Fruit fly (Drosophila melanogaster): ENCODE results near the gene mub.

mub gene

DNA sequence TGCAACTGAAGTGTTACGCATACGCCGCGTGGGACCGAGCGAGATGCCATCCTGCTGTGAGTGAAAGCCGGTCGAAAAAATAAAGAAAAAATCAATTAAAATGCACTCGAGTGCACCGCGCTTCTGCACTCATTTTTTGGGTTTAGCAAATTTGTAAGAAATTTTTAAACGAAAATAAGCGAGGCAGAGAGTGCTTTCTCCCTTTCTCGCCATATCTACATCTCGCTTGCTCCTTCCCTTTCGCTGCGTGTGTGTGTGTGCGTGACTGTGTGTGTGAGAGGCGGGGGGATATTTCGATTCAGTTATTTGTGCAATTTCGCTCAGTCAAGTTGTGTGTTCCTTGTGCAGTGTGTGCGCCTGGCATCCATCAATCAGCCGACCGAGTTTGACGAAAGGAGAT, at the start of gene mub:
Gene mub (plus strand): TSS at position 301 of the 400 bp plus-strand sequence.
- TF ChIP-seq ttk (optimal IDR thresholded peaks at IDR 0.05) (no peak), h (optimal IDR thresholded peaks at IDR 0.05) (no peak), Sin3A (optimal IDR thresholded peaks at IDR 0.05) (no peak), psq (optimal IDR thresholded peaks at IDR 0.05) (no peak), Myc (optimal IDR thresholded peaks at IDR 0.05) (no peak), insv (optimal IDR thresholded peaks at IDR 0.05) (no peak)

DNA sequence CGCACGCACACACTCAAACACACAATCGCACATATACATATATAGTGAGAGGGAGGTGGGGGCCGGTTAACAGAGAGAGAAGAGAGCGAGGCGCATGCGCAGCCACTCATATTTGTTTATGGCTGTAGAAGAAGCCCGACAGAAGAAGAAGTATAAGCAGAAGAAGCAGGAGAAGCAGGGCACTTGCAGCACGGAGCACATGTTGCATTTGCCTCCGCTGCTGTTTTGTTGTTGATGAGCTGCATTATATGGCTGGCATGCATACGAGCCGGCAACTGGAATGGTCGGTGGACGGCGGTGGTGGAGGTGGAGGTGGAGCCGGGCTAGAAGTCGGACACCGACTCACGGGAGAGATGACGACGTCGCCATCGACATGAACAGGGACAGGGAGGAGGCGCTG, 44.2 kb upstream of the mub start:
- TF ChIP-seq ttk (optimal IDR thresholded peaks at IDR 0.05), result no peak
- TF ChIP-seq Sin3A (optimal IDR thresholded peaks at IDR 0.05), result no peak
- TF ChIP-seq psq (optimal IDR thresholded peaks at IDR 0.05), result no peak

DNA sequence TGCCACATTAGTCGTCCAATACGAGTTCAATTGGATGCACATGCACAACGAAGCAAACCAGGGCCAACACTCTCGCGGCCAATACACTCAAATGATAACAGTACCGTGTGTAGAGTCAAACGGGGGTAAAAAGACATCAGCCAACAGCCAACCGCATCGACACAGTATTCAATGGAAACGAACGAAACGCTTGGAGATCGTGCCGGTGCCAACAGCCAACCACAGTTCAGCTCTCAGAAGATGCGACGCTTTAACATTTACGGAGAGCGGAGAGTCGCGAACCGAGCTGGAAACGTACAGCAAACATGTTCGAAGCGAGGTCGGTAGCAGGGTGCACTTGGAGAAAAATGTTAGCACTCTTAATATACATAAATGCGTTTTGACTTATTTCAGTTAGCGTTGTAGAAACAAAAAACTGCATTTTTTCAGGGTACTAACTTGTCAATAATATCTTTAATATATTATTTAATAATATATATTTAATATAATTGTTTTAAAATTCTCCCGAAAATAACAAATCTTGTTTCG, 36.5 kb upstream of the mub start:
- TF ChIP-seq Sin3A (optimal IDR thresholded peaks at IDR 0.05) (no peak), h (optimal IDR thresholded peaks at IDR 0.05) (no peak), Myc (optimal IDR thresholded peaks at IDR 0.05) (no peak)

DNA sequence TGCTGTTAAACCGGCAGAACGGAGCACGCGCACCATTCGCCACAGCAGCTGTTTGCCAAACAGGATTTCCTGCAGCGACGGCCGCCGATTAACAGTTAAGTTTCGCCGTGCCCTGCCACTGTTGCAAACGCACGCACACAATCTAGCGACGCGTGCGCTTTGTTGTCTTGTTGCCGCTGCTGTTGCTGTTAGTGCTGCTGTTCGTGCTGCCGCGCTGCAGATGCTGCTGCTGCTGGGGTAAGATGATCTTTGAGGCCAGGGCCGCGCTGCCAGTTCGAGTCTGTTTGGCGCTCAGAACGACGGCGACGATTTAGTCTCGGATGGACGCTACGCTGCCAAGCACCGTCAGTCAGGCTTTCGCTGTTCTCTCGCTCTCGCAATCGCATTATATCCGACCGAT, 36.0 kb upstream of the mub start, which contains the start of gene eg:
Gene eg (plus strand): TSS at position 136 of the 400 bp plus-strand sequence.
- no peak for TF ChIP-seq Myc (optimal IDR thresholded peaks at IDR 0.05)
- TF ChIP-seq Sin3A (optimal IDR thresholded peaks at IDR 0.05), result no peak
- TF ChIP-seq psq (optimal IDR thresholded peaks at IDR 0.05), result no peak
- no peak for TF ChIP-seq ttk (optimal IDR thresholded peaks at IDR 0.05)
- TF ChIP-seq h (optimal IDR thresholded peaks at IDR 0.05), result no peak
- no peak for TF ChIP-seq insv (optimal IDR thresholded peaks at IDR 0.05)

DNA sequence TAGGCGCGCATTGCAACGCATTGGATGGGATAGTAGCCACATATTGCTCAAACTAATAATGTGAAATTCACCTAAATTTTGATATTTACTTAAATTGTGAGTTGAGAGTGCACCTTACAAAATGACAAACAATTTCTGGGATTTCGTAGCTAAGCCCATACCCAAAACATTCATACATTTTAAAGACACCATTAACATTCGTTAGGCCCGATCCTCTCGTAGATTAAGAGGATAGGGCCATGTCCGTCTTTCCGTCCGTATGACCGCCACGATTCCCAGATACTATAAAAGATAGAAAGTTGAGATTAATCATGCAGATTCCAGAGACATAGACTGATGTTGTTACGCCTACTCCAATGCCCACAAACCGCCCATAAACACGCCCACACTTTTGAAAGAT, 31.0 kb upstream of the mub start, which contains the start of gene CG43895:
Gene CG43895 (minus strand): TSS at position 101 of the 400 bp plus-strand sequence.
- no peak for TF ChIP-seq insv (optimal IDR thresholded peaks at IDR 0.05)
- no peak for TF ChIP-seq Myc (optimal IDR thresholded peaks at IDR 0.05)
- TF ChIP-seq psq (optimal IDR thresholded peaks at IDR 0.05), result no peak
- no peak for TF ChIP-seq h (optimal IDR thresholded peaks at IDR 0.05)
- no peak for TF ChIP-seq ttk (optimal IDR thresholded peaks at IDR 0.05)
- no peak for TF ChIP-seq Sin3A (optimal IDR thresholded peaks at IDR 0.05)

DNA sequence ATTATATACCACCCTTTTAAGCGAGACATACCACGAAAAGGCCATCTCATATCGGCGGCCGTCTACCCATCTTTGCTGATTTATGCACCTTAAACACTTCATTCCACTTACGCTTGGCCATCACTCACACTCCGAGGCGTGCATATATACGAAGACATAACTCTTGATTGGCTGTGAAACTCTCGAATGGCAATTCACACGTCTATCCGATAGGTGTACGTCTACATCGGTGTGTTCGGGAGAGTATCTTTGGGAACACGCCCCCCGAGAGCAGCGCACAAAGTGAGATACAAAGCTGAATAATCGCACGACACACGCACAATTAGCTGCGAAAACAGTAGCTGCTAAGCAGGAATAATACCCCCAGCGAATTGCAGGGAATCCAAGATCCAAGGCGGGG, 25.9 kb upstream of the mub start:
- no peak for TF ChIP-seq insv (optimal IDR thresholded peaks at IDR 0.05)
- TF ChIP-seq Myc (optimal IDR thresholded peaks at IDR 0.05), result no peak
- no peak for TF ChIP-seq Sin3A (optimal IDR thresholded peaks at IDR 0.05)
- TF ChIP-seq psq (optimal IDR thresholded peaks at IDR 0.05), result no peak
- TF ChIP-seq h (optimal IDR thresholded peaks at IDR 0.05), result no peak
- TF ChIP-seq ttk (optimal IDR thresholded peaks at IDR 0.05), result no peak

DNA sequence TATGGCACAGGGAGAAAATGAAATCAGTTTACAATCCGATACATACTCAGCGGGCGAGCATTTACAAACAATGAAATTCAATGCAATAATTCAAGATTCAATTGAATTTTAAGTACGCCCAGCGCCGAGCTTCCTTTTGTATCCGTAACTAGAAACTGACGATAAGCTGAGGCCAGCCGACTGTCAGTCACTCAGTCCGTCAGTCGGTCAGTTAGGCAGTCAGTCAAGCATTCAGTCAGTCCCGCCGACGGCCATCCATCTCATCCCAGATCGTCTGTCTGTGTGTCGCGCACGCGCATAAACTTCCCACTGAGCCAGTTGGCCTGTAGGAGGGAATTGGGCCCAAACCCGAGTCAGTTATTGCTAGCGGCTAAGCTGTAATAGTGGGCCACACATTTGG, 25.1 kb upstream of the mub start:
- no peak for TF ChIP-seq Sin3A (optimal IDR thresholded peaks at IDR 0.05)
- no peak for TF ChIP-seq insv (optimal IDR thresholded peaks at IDR 0.05)
- TF ChIP-seq Myc (optimal IDR thresholded peaks at IDR 0.05), result no peak

DNA sequence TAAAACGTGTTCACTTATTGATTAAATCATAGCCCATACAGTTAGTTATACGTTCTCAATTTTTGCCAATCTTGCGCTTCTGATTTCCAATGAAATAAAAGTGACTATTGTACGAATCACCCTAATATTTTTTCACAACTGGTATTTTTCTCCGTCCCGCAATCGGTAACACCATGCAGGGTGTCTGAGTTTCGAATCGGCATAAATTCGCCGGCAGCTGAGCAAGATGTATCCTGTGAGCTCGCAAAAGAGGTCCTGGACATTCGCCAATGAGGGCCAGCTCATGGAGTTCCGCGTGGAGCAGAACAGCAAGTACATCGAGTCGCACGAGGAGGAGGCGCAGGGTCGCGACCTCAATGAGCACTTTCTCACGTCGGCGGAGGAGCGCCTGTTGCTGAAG, 22.8 kb upstream of the mub start, which contains the start of gene CycH:
Gene CycH (plus strand): TSS at position 218 of the 400 bp plus-strand sequence.
- TF ChIP-seq insv (optimal IDR thresholded peaks at IDR 0.05) (no peak), Sin3A (optimal IDR thresholded peaks at IDR 0.05) (no peak), h (optimal IDR thresholded peaks at IDR 0.05) (no peak), ttk (optimal IDR thresholded peaks at IDR 0.05) (no peak), Myc (optimal IDR thresholded peaks at IDR 0.05) (no peak), psq (optimal IDR thresholded peaks at IDR 0.05) (no peak)

DNA sequence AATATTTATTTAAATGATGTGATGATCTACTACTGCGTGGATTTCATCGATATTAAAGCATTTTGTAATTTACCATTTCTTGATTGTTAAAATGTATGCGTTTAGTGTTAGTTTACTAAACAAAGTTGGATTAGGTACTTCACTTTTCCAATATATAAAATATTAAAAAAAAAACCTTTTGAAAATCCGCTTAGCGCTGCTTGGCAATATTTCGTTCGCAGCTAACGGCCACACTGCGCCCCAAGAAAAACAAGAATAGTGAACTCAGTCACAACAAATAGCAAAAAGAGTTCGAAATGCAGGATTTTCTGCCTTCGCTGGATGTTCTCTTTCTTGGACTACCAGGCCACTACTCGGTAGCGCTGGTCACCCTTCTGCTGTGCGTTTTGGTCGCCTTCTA, 21.4 kb upstream of the mub start, which contains the start of gene CG7407:
Gene CG7407 (plus strand): TSS at position 226 of the 400 bp plus-strand sequence.
- no peak for TF ChIP-seq Myc (optimal IDR thresholded peaks at IDR 0.05)
- TF ChIP-seq insv (optimal IDR thresholded peaks at IDR 0.05), result no peak
- TF ChIP-seq Sin3A (optimal IDR thresholded peaks at IDR 0.05), result no peak
- TF ChIP-seq psq (optimal IDR thresholded peaks at IDR 0.05), result no peak
- no peak for TF ChIP-seq ttk (optimal IDR thresholded peaks at IDR 0.05)
- no peak for TF ChIP-seq h (optimal IDR thresholded peaks at IDR 0.05)

DNA sequence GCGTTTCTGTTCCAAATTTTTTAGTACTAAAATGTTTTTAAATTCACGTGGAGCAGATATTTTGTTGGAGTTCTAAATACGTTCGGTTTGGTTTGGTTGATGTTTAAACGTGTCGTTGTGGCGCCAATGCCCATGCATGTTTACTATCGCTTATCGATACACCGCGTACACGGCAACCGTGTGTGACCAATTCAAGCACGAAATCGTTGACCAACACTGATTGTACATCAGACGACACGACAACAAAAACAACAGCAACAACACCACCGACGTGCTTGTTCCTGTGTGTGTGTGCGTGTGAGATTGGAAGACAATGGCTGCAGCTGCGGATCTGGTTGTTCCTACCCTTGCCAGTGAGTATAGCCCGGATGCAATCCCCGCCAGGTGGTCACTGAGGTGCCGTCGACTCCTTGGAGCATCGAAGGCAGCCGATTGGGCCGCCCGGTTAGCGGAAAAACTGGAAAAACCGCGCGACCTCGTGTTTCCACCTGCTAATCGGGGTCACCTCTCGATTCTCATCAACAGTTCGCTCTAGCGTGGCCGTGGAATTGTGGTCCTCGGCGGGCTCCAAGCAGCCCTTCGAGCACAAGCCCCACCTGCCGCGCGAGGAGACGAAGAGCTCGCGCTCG, 19.7 kb upstream of the mub start, which contains the start of gene eIF2A:
Gene eIF2A (plus strand): TSS at position 16 of the 629 bp plus-strand sequence.
- TF ChIP-seq Sin3A (optimal IDR thresholded peaks at IDR 0.05) (no peak), psq (optimal IDR thresholded peaks at IDR 0.05) (no peak)

DNA sequence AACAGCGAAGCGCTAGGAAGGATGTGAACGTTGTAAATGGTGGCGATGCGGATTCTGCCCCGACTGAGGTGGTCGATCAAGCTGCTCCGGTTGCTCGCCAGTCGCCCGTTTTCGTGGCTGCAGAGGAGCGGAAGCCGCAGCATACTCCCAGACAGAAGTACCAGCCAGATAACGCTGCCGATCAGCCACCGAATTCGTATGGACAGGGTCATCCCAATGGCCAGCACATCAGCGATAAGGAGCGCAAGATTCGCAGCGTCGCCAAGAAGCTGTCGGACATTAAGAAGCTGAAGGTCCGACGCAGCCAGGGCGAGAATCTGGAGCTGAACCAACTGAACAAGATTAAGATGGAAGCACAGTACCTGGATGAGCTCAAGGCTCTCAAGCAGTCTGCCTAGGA, 17.5 kb upstream of the mub start:
- no peak for TF ChIP-seq ttk (optimal IDR thresholded peaks at IDR 0.05)
- TF ChIP-seq insv (optimal IDR thresholded peaks at IDR 0.05), result no peak
- TF ChIP-seq psq (optimal IDR thresholded peaks at IDR 0.05), result no peak
- no peak for TF ChIP-seq Sin3A (optimal IDR thresholded peaks at IDR 0.05)
- TF ChIP-seq h (optimal IDR thresholded peaks at IDR 0.05), result no peak
- no peak for TF ChIP-seq Myc (optimal IDR thresholded peaks at IDR 0.05)

DNA sequence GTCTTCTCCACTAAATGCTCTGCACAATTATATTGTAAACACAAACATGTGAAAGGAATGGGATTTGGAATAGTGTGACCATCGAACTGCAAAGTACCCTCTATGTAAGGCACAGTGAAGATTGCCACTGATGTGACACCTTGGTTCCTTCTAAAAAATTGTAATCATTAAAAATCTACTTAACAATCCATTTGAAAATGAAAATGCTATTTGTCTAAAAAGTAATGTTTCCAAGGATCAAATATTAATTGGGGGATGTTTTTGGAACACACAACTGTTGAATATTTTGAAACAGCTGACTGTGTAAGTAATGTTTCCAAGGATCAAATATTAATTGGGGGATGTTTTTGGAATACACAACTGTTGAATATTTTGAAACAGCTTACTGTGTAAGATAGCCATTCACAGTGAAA, 16.4 kb upstream of the mub start, which contains the start of gene CG32448:
Gene CG32448 (minus strand): TSS at position 304 of the 413 bp plus-strand sequence.
- TF ChIP-seq ttk (optimal IDR thresholded peaks at IDR 0.05) (no peak), Sin3A (optimal IDR thresholded peaks at IDR 0.05) (no peak), Myc (optimal IDR thresholded peaks at IDR 0.05) (no peak), psq (optimal IDR thresholded peaks at IDR 0.05) (no peak), h (optimal IDR thresholded peaks at IDR 0.05) (no peak), insv (optimal IDR thresholded peaks at IDR 0.05) (no peak)

DNA sequence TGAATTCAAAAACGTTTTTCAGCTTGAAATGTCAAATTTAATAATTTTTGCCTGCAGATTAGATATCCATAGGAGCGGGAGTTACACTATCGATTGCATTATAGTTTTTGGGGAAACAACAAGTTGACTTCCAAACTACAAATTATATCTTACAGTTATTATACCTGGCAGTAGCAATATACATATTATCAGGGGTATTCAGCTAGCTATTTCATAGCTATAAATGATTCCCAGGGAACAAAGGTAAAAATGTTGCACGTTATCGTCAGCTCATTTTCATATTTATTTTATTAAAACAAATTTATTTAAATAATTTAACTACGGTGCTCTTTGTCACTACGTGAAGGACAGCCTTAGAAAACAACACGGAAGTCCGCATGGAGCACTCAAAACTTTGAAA, 14.5 kb upstream of the mub start:
- no peak for TF ChIP-seq h (optimal IDR thresholded peaks at IDR 0.05)
- TF ChIP-seq insv (optimal IDR thresholded peaks at IDR 0.05), result no peak
- no peak for TF ChIP-seq Sin3A (optimal IDR thresholded peaks at IDR 0.05)
- no peak for TF ChIP-seq psq (optimal IDR thresholded peaks at IDR 0.05)
- TF ChIP-seq ttk (optimal IDR thresholded peaks at IDR 0.05), result no peak
- no peak for TF ChIP-seq Myc (optimal IDR thresholded peaks at IDR 0.05)
